Fruit fly (Drosophila melanogaster) whole organism: ENCODE measurements around the gene CG12299.

ENCODE experiments used
- Dll ChIP-seq: fragments of >200 bp; optimal IDR thresholded peaks from 2 replicates; lab custom pipeline; 2017
- EcR ChIP-seq, 2 experiments: fragments of >200 bp; optimal IDR thresholded peaks; 2 replicates each; lab custom pipeline; 2017; ENCODE audit warnings: missing biosample characterization in 2 of 2, missing genetic modification characterization in 2 of 2, missing genetic modification reagents in 2 of 2
- psq ChIP-seq: fragments of >200 bp; optimal IDR thresholded peaks from 2 replicates; lab custom pipeline; 2017

DNA sequence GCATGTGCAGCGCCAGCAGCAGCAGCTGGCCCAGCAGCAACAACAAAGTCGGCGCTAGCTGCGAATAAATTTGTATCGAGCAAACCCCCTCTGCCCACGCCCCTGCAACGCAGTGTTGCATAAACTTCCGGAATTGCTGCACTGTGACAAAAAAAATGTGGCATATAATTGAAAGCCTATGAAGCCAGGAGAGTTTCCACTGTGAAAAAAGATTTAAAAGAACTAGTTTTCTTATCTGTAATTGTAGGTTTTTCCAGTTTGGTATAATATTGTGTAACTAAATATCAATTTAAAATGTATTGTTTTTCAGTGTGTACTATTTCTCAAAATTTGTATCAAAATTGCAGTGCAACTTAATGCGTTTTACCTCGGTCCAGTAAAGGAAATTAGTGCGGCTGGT, 11.1 kb downstream of the CG12299 start:
- TF ChIP-seq psq (lab: Kevin White, UChicago) (no peak), EcR (GFP tag; optimal IDR thresholded peaks at IDR 0.05; lab: Kevin White, UChicago) (no peak), Dll (no peak)
